Fruit fly (Drosophila melanogaster) whole organism, embryonic: ENCODE measurements around the gene Gr97a.

Experiments used
- Aef1 ChIP-seq: fragments of 200-800 bp; sonication (Bioruptor generic); IDR thresholded peaks from 3 replicates; pipeline ENCODE4 v1.3.6; 2022; ENCODE audit warnings: missing biosample characterization, missing genetic modification characterization
- Antp ChIP-seq: fragments of 200-800 bp; sonication (Bioruptor generic); optimal IDR thresholded peaks from 3 replicates; lab custom pipeline; 2016; ENCODE audit warnings: missing biosample characterization, missing genetic modification characterization
- CG10147 ChIP-seq: fragments of 200-800 bp; sonication (Bioruptor generic); optimal IDR thresholded peaks from 2 replicates; lab custom pipeline; 2019; ENCODE audit warnings: missing biosample characterization, mild to moderate bottlenecking, missing genetic modification characterization, moderate library complexity
- CG10209 ChIP-seq: fragments of 200-800 bp; sonication (Bioruptor generic); optimal IDR thresholded peaks from 3 replicates; lab custom pipeline; 2017; ENCODE audit warnings: missing biosample characterization, mild to moderate bottlenecking, missing genetic modification characterization, missing genetic modification reagents
- CG10979 ChIP-seq: fragments of 200-800 bp; sonication (Bioruptor generic); optimal IDR thresholded peaks from 2 replicates; lab custom pipeline; 2018; ENCODE audit warnings: missing biosample characterization, mild to moderate bottlenecking, missing genetic modification characterization, moderate library complexity
- CG11723 ChIP-seq: fragments of 200-800 bp; sonication (Bioruptor generic); optimal IDR thresholded peaks from 2 replicates; lab custom pipeline; 2017; ENCODE audit warnings: missing biosample characterization, mild to moderate bottlenecking, missing genetic modification characterization
- CG13775 ChIP-seq: fragments of 200-800 bp; sonication (Bioruptor generic); optimal IDR thresholded peaks from 3 replicates; lab custom pipeline; 2017; ENCODE audit warnings: missing biosample characterization, mild to moderate bottlenecking, missing genetic modification characterization
- CG1603 ChIP-seq: fragments of 200-800 bp; sonication (Bioruptor generic); optimal IDR thresholded peaks from 2 replicates; lab custom pipeline; 2019; ENCODE audit warnings: missing biosample characterization, mild to moderate bottlenecking, missing genetic modification characterization, moderate library complexity
- CG1792 ChIP-seq: fragments of 200-800 bp; sonication (Bioruptor generic); optimal IDR thresholded peaks from 2 replicates; lab custom pipeline; 2016; ENCODE audit warnings: missing biosample characterization, missing genetic modification characterization
- CG18599 ChIP-seq: fragments of 200-800 bp; sonication (Bioruptor generic); optimal IDR thresholded peaks from 3 replicates; lab custom pipeline; 2017; ENCODE audit warnings: missing biosample characterization, missing genetic modification characterization, mild to moderate bottlenecking, moderate library complexity, missing genetic modification reagents
- CG18764 ChIP-seq: fragments of 200-800 bp; sonication (Bioruptor generic); optimal IDR thresholded peaks from 3 replicates; lab custom pipeline; 2016; ENCODE audit warnings: missing biosample characterization, missing genetic modification characterization
- CG2199 ChIP-seq: fragments of 200-800 bp; sonication (Bioruptor generic); IDR thresholded peaks from 3 replicates; pipeline ENCODE4 v1.3.6; 2022; ENCODE audit warnings: missing biosample characterization, missing genetic modification characterization
- CG2889 ChIP-seq: fragments of 200-800 bp; sonication (Bioruptor generic); IDR thresholded peaks from 3 replicates; pipeline ENCODE4 v1.3.6; 2022; ENCODE audit warnings: missing biosample characterization, missing genetic modification characterization
- CG34422 ChIP-seq: fragments of 200-800 bp; sonication (Bioruptor generic); IDR thresholded peaks from 3 replicates; pipeline ENCODE4 v1.3.6; 2022; ENCODE audit warnings: missing biosample characterization, missing genetic modification characterization
- CG4360 ChIP-seq: fragments of 200-800 bp; sonication (Bioruptor generic); IDR thresholded peaks from 2 replicates; pipeline ENCODE4 v1.3.6; 2022; ENCODE audit warnings: missing biosample characterization, missing genetic modification characterization
- CG4854 ChIP-seq: fragments of 200-800 bp; sonication (Bioruptor generic); optimal IDR thresholded peaks from 2 replicates; lab custom pipeline; 2016; ENCODE audit warnings: missing biosample characterization, missing genetic modification characterization, inconsistent platforms
- CG5180 ChIP-seq: fragments of 200-800 bp; sonication (Bioruptor generic); optimal IDR thresholded peaks from 3 replicates; lab custom pipeline; 2017; ENCODE audit warnings: missing biosample characterization, missing genetic modification characterization, mild to moderate bottlenecking, moderate library complexity, missing genetic modification reagents
- CG6175 ChIP-seq: fragments of 200-800 bp; sonication (Bioruptor generic); IDR thresholded peaks from 3 replicates; pipeline ENCODE4 v1.3.6; 2022; ENCODE audit warnings: missing biosample characterization, missing genetic modification characterization
- CG7839 ChIP-seq: fragments of 200-800 bp; sonication (Bioruptor generic); optimal IDR thresholded peaks from 3 replicates; lab custom pipeline; 2018; ENCODE audit warnings: missing biosample characterization, mild to moderate bottlenecking, missing genetic modification characterization, moderate library complexity
- CG8359 ChIP-seq: fragments of 200-800 bp; sonication (Bioruptor generic); optimal IDR thresholded peaks from 2 replicates; lab custom pipeline; 2017; ENCODE audit warnings: missing biosample characterization, mild to moderate bottlenecking, missing genetic modification characterization, borderline replicate concordance
- CG8388 ChIP-seq: fragments of 200-800 bp; sonication (Bioruptor generic); optimal IDR thresholded peaks from 2 replicates; lab custom pipeline; 2019; ENCODE audit warnings: missing biosample characterization, mild to moderate bottlenecking, missing genetic modification characterization, moderate library complexity
- Dip3 ChIP-seq: fragments of 200-800 bp; sonication (Bioruptor generic); optimal IDR thresholded peaks from 3 replicates; lab custom pipeline; 2016; ENCODE audit warnings: missing biosample characterization, missing genetic modification characterization
- H15 ChIP-seq: fragments of 200-800 bp; sonication (Bioruptor generic); IDR thresholded peaks from 3 replicates; pipeline ENCODE4 v1.3.6; 2022; ENCODE audit warnings: missing biosample characterization, missing genetic modification characterization
- Hr39 ChIP-seq: fragments of >200 bp; optimal IDR thresholded peaks from 2 replicates; lab custom pipeline; 2017
- Lim3 ChIP-seq: fragments of 200-800 bp; sonication (Bioruptor generic); IDR thresholded peaks from 2 replicates; pipeline ENCODE4 v1.3.6; 2022; ENCODE audit warnings: missing biosample characterization, missing genetic modification characterization
- Lpt ChIP-seq: fragments of >200 bp; optimal IDR thresholded peaks from 2 replicates; lab custom pipeline; 2018; ENCODE audit warnings: missing biosample characterization, missing genetic modification characterization
- MESR4 ChIP-seq: fragments of 200-800 bp; sonication (Bioruptor generic); optimal IDR thresholded peaks from 2 replicates; lab custom pipeline; 2018; ENCODE audit warnings: missing biosample characterization, mild to moderate bottlenecking, missing genetic modification characterization, moderate library complexity
- Nf-YC ChIP-seq: fragments of 200-800 bp; optimal IDR thresholded peaks from 3 replicates; lab custom pipeline; 2019; ENCODE audit warnings: missing biosample characterization, mild to moderate bottlenecking, missing genetic modification characterization, moderate library complexity
- Oli ChIP-seq: fragments of 200-800 bp; sonication (Bioruptor generic); optimal IDR thresholded peaks from 2 replicates; lab custom pipeline; 2018; ENCODE audit warnings: missing biosample characterization, mild to moderate bottlenecking, missing genetic modification characterization, moderate library complexity
- Sox100B ChIP-seq: fragments of 200-800 bp; sonication (Bioruptor generic); optimal IDR thresholded peaks from 3 replicates; lab custom pipeline; 2018; ENCODE audit warnings: missing biosample characterization, mild to moderate bottlenecking, missing genetic modification characterization
- Sox102F ChIP-seq: fragments of 200-800 bp; sonication (Bioruptor generic); optimal IDR thresholded peaks from 2 replicates; lab custom pipeline; 2018; ENCODE audit warnings: missing biosample characterization, mild to moderate bottlenecking, missing genetic modification characterization, moderate library complexity
- TFAM ChIP-seq: fragments of 200-800 bp; sonication (Bioruptor generic); optimal IDR thresholded peaks from 2 replicates; lab custom pipeline; 2017; ENCODE audit warnings: missing biosample characterization, missing genetic modification characterization, inconsistent platforms
- br ChIP-seq: fragments of >200 bp; optimal IDR thresholded peaks from 2 replicates; lab custom pipeline; 2017
- cas ChIP-seq: fragments of 200-800 bp; sonication (Bioruptor generic); IDR thresholded peaks from 2 replicates; pipeline ENCODE4 v1.3.6; 2022; ENCODE audit warnings: missing biosample characterization, missing genetic modification characterization
- chinmo ChIP-seq: fragments of 200-800 bp; sonication (Bioruptor generic); IDR thresholded peaks from 4 replicates; pipeline ENCODE4 v1.3.6; 2022; ENCODE audit warnings: missing biosample characterization, missing genetic modification characterization; ENCODE audit not compliant: partially characterized antibody
- crol ChIP-seq: fragments of 200-800 bp; sonication (Bioruptor generic); IDR thresholded peaks from 2 replicates; pipeline ENCODE4 v1.3.6; 2022; ENCODE audit warnings: missing biosample characterization, missing genetic modification characterization
- cwo ChIP-seq: fragments of 200-800 bp; sonication (Bioruptor generic); optimal IDR thresholded peaks from 3 replicates; lab custom pipeline; 2017; ENCODE audit warnings: missing biosample characterization, missing genetic modification characterization, mild to moderate bottlenecking, moderate library complexity, missing genetic modification reagents
- ftz-f1 ChIP-seq: fragments of 200-800 bp; sonication (Bioruptor generic); optimal IDR thresholded peaks from 2 replicates; lab custom pipeline; 2016; ENCODE audit warnings: missing biosample characterization, missing genetic modification characterization
- gcm2 ChIP-seq: fragments of 200-800 bp; sonication (Bioruptor generic); optimal IDR thresholded peaks from 2 replicates; lab custom pipeline; 2016; ENCODE audit warnings: missing biosample characterization, missing genetic modification characterization
- hkb ChIP-seq, 2 experiments: fragments of 200-800 bp in 1 of 2; fragments of >200 bp in 1 of 2; sonication (Bioruptor generic) in 1 of 2; IDR thresholded peaks in 1 of 2; optimal IDR thresholded peaks in 1 of 2; 2 replicates each; pipeline versions ENCODE4 v1.3.6 to Lab custom; 2017 to 2022; ENCODE audit warnings: missing biosample characterization in 1 of 2, missing genetic modification characterization in 1 of 2
- nau ChIP-seq: fragments of 200-800 bp; sonication (Bioruptor generic); optimal IDR thresholded peaks from 3 replicates; lab custom pipeline; 2017; ENCODE audit warnings: missing biosample characterization, mild to moderate bottlenecking, missing genetic modification characterization, missing genetic modification reagents
- odd ChIP-seq: fragments of 200-800 bp; sonication (Bioruptor generic); optimal IDR thresholded peaks from 2 replicates; lab custom pipeline; 2017; ENCODE audit warnings: missing biosample characterization, mild to moderate bottlenecking, missing genetic modification characterization
- p53 ChIP-seq: fragments of 200-800 bp; sonication (Bioruptor generic); optimal IDR thresholded peaks from 2 replicates; lab custom pipeline; 2016; ENCODE audit warnings: missing biosample characterization, missing genetic modification characterization
- row ChIP-seq: fragments of 200-800 bp; sonication (Bioruptor generic); IDR thresholded peaks from 3 replicates; pipeline ENCODE4 v1.3.6; 2022; ENCODE audit warnings: missing biosample characterization, missing genetic modification characterization
- scrt ChIP-seq: fragments of 200-800 bp; sonication (Bioruptor generic); optimal IDR thresholded peaks from 2 replicates; lab custom pipeline; 2018; ENCODE audit warnings: missing biosample characterization, mild to moderate bottlenecking, missing genetic modification characterization, moderate library complexity
- sd ChIP-seq: fragments of 200-800 bp; sonication (Bioruptor generic); optimal IDR thresholded peaks from 3 replicates; lab custom pipeline; 2018; ENCODE audit warnings: missing biosample characterization, mild to moderate bottlenecking, missing genetic modification characterization, moderate library complexity
- sens-2 ChIP-seq: fragments of 200-800 bp; sonication (Bioruptor generic); IDR thresholded peaks from 2 replicates; pipeline ENCODE4 v1.3.6; 2022; ENCODE audit warnings: missing biosample characterization, missing genetic modification characterization
- sob ChIP-seq: fragments of 200-800 bp; sonication (Bioruptor generic); IDR thresholded peaks from 2 replicates; pipeline ENCODE4 v1.3.6; 2022; ENCODE audit warnings: missing biosample characterization, missing genetic modification characterization
- sr ChIP-seq: fragments of 200-800 bp; sonication (Bioruptor generic); IDR thresholded peaks from 3 replicates; pipeline ENCODE4 v1.3.6; 2022; ENCODE audit warnings: missing biosample characterization, missing genetic modification characterization
- vvl ChIP-seq: fragments of 200-800 bp; sonication (Bioruptor generic); IDR thresholded peaks from 2 replicates; pipeline ENCODE4 v1.3.6; 2022; ENCODE audit warnings: missing biosample characterization, missing genetic modification characterization

Gr97a gene

dm6 chr3R:26923830-26924333 lies 42.4 kb downstream of the Gr97a start (continued):
- TF ChIP-seq Hr39 (no peak), TFAM (GFP tag; lab: Kevin White, UChicago) (no peak), H15 (GFP tag; lab: Robert Waterston, UW) (no peak), CG8359 (GFP tag; lab: Kevin White, UChicago) (peak; percentile 43), CG8388 (GFP tag; lab: Kevin White, UChicago) (peak; percentile 6), CG1603 (peak; percentile 39), CG6175 (no peak), hkb (optimal IDR thresholded peaks at IDR 0.05; lab: Kevin White, UChicago) (no peak), hkb (GFP tag; IDR thresholded peaks at IDR 0.05; lab: Robert Waterston, UW) (peak; percentile 57; the same call in 1 of the 2 replicates), Sox102F (peak; percentile 60), sob (GFP tag; lab: Robert Waterston, UW) (peak; percentile 38; the same call in 1 of the 2 replicates), crol (no peak), CG11723 (GFP tag; lab: Kevin White, UChicago) (peak; percentile 53), MESR4 (GFP tag; lab: Kevin White, UChicago) (no peak)

- peak; percentile 55; the same call in 1 of the 2 replicates for TF ChIP-seq CG4360
- TF ChIP-seq nau (GFP tag; lab: Kevin White, UChicago): peak; percentile 17
- peak; percentile 77; the same call in 1 of the 4 replicates for TF ChIP-seq chinmo (GFP tag; lab: Robert Waterston, UW)
- 0 out of 2 replicates have a peak, but pooled peaks have one; percentile 7 for TF ChIP-seq cas
- TF ChIP-seq CG10979 (tag; lab: Kevin White, UChicago): no peak
- TF ChIP-seq Nf-YC: no peak
- TF ChIP-seq CG5180 (GFP tag; lab: Kevin White, UChicago): peak; percentile 8
- TF ChIP-seq gcm2: no peak
- peak; percentile 83 for TF ChIP-seq sd (tag; lab: Kevin White, UChicago)
- TF ChIP-seq sr (GFP tag; lab: Robert Waterston, UW): peak; percentile 94
- no peak for TF ChIP-seq CG34422
- no peak for TF ChIP-seq Lpt (GFP tag; lab: Kevin White, UChicago)
- TF ChIP-seq Sox100B (GFP tag; lab: Kevin White, UChicago): no peak
- TF ChIP-seq Oli (tag; lab: Kevin White, UChicago): no peak
- no peak for TF ChIP-seq sens-2 (GFP tag; lab: Robert Waterston, UW)
- TF ChIP-seq CG7839 (tag; lab: Kevin White, UChicago): no peak
- TF ChIP-seq vvl (GFP tag; lab: Robert Waterston, UW): 0 out of 2 replicates have a peak, but pooled peaks have one; percentile 32
- TF ChIP-seq cwo (GFP tag; lab: Kevin White, UChicago): peak; percentile 27
- no peak for TF ChIP-seq odd
- no peak for TF ChIP-seq Aef1 (GFP tag; lab: Robert Waterston, UW)
- no peak for TF ChIP-seq CG10209 (GFP tag; lab: Kevin White, UChicago)
- TF ChIP-seq CG18764: no peak
- no peak for TF ChIP-seq Lim3
- TF ChIP-seq, all 482 proteins: peak for 9
Observed at dm6 chr3R:26918857-26919256, 47.4 kb downstream of the Gr97a start.

dm6 chr3R:26915463-26915925 lies 50.8 kb downstream of the Gr97a start, which contains the start of gene CG46339:
Gene CG46339, plus strand, starts transcription at chr3R:26915761.
- peak; percentile 27 for TF ChIP-seq CG8388 (GFP tag; lab: Kevin White, UChicago)
- peak; percentile 28 for TF ChIP-seq ftz-f1 (GFP tag; lab: Kevin White, UChicago)
- TF ChIP-seq p53: no peak
- peak; percentile 31 for TF ChIP-seq CG13775 (GFP tag; lab: Kevin White, UChicago)
- no peak for TF ChIP-seq CG2889 (GFP tag; lab: Robert Waterston, UW)
- TF ChIP-seq Dip3 (GFP tag; lab: Kevin White, UChicago): no peak
- TF ChIP-seq br (lab: Kevin White, UChicago): no peak
- no peak for TF ChIP-seq CG1792
- peak; percentile 24 for TF ChIP-seq CG4854 (GFP tag; lab: Kevin White, UChicago)
- TF ChIP-seq row (GFP tag; lab: Robert Waterston, UW): peak; percentile 67
- TF ChIP-seq Antp (GFP tag; lab: Kevin White, UChicago): no peak
- peak; percentile 77 for TF ChIP-seq scrt (GFP tag; lab: Kevin White, UChicago)
- TF ChIP-seq CG18599 (GFP tag; lab: Kevin White, UChicago): peak; percentile 85
- TF ChIP-seq CG10147 (GFP tag; lab: Kevin White, UChicago): peak; percentile 34
- 0 out of 3 replicates have a peak, but pooled peaks have one; percentile 41 for TF ChIP-seq CG2199
